Worm (Caenorhabditis elegans) whole organism, midembryonic: ENCODE results near the gene fbxl-5.
"Not testable (repeated sequence)": the region's sequence is repeated elsewhere in the genome, so short reads cannot be mapped to it uniquely, and the experiment has no call there.

Experiments used
- T22C8.4 ChIP-seq: fragments of 200-800 bp; sonication (Bioruptor generic); IDR thresholded peaks from 2 replicates; pipeline ENCODE4 v1.3.6; 2022; ENCODE audit warnings: missing genetic modification characterization, missing compliant biosample characterization
- cog-1 ChIP-seq: sonication (generic microtip); optimal IDR thresholded peaks from 2 replicates; lab custom pipeline; 2016; ENCODE audit warnings: missing genetic modification characterization, missing compliant biosample characterization
- flt-1 ChIP-seq: fragments of 200-800 bp; sonication (Bioruptor generic); IDR thresholded peaks from 2 replicates; pipeline ENCODE4 v1.3.6; 2022; ENCODE audit warnings: missing genetic modification characterization, missing compliant biosample characterization
- klf-2 ChIP-seq: fragments of 200-800 bp; sonication (Bioruptor generic); conservative IDR thresholded peaks from 2 replicates; pipeline ENCODE4 v1.3.6; 2022; ENCODE audit warnings: missing genetic modification reagents, missing genetic modification characterization, missing compliant biosample characterization
- med-1 ChIP-seq: sonication (generic microtip); optimal IDR thresholded peaks from 2 replicates; lab custom pipeline; 2017; ENCODE audit warnings: missing genetic modification characterization, mild to moderate bottlenecking, missing compliant biosample characterization, antibody characterized with exemption, missing genetic modification reagents; ENCODE audit not compliant: insufficient read depth
- ref-1 ChIP-seq: fragments of 200-800 bp; sonication (Bioruptor generic); conservative IDR thresholded peaks from 2 replicates; pipeline ENCODE4 v1.3.6; 2022; ENCODE audit warnings: missing genetic modification reagents, missing genetic modification characterization, missing compliant biosample characterization
- tab-1 ChIP-seq: fragments of 200-800 bp; sonication (Bioruptor generic); IDR thresholded peaks from 2 replicates; pipeline ENCODE4 v1.3.6; 2022; ENCODE audit warnings: missing genetic modification characterization, missing compliant biosample characterization
- ztf-23 ChIP-seq: fragments of 200-800 bp; sonication (Bioruptor generic); IDR thresholded peaks from 2 replicates; pipeline ENCODE4 v1.3.6; 2022; ENCODE audit warnings: missing genetic modification reagents, missing genetic modification characterization, missing compliant biosample characterization
- ztf-29 ChIP-seq: fragments of 200-800 bp; sonication (Bioruptor generic); IDR thresholded peaks from 2 replicates; pipeline ENCODE4 v1.3.6; 2022; ENCODE audit warnings: missing genetic modification reagents, missing genetic modification characterization, missing compliant biosample characterization

fbxl-5 gene

DNA sequence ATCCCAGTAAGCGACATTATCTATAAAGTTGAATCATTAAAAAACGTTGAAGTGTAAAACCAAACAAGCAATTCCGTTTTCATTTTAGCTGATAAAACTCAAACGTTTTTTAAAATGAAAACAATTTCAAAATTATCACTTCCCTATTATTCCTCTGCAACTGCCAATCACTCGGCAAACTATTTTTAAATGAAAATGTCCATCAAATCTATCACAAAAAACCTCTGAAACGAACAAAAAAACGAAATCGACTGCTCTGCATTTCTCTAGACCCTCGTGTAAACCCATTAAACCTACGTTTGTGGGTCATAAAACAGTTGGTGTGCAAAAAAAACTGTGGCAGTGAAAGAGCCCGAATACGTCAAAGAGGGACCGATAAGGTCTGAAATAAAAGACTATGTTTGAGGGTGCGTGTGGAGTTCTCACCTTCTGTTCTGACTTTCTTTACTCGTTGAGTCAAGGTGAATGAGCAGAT is at the start of gene fbxl-5:
fbxl-5 (plus strand) TSS at position 425 of the 475 bp plus-strand sequence.
- TF ChIP-seq med-1 (GFP tag; lab: Kevin White, UChicago) (no peak), T22C8.4 (no peak), flt-1 (GFP tag; lab: Robert Waterston, UW) (no peak), ref-1 (GFP tag; lab: Robert Waterston, UW) (no peak), cog-1 (tag; lab: Kevin White, UChicago) (no peak), klf-2 (GFP tag; lab: Robert Waterston, UW) (no peak), ztf-29 (GFP tag; lab: Robert Waterston, UW) (no peak), ztf-23 (no peak), tab-1 (GFP tag; lab: Robert Waterston, UW) (no peak)

ce11 chrV:7693394-7693793 is 49.3 kb upstream of the fbxl-5 start, which contains the start of gene C12D5.10:
Gene C12D5.10 (minus strand): TSS chrV:7693494.
- TF ChIP-seq ztf-23 (no peak), ref-1 (GFP tag; lab: Robert Waterston, UW) (no peak), cog-1 (tag; lab: Kevin White, UChicago) (no peak), flt-1 (GFP tag; lab: Robert Waterston, UW) (no peak), T22C8.4 (no peak), tab-1 (GFP tag; lab: Robert Waterston, UW) (no peak), ztf-29 (GFP tag; lab: Robert Waterston, UW) (no peak), klf-2 (GFP tag; lab: Robert Waterston, UW) (no peak), med-1 (GFP tag; lab: Kevin White, UChicago) (no peak)

- TF ChIP-seq ztf-23 = no peak
- TF ChIP-seq flt-1 (GFP tag; lab: Robert Waterston, UW) = no peak
- TF ChIP-seq klf-2 (GFP tag; lab: Robert Waterston, UW) = no peak
- no peak for TF ChIP-seq tab-1 (GFP tag; lab: Robert Waterston, UW)
- TF ChIP-seq ref-1 (GFP tag; lab: Robert Waterston, UW) = no peak
- no peak for TF ChIP-seq cog-1 (tag; lab: Kevin White, UChicago)
- no peak for TF ChIP-seq med-1 (GFP tag; lab: Kevin White, UChicago)
- TF ChIP-seq ztf-29 (GFP tag; lab: Robert Waterston, UW) = no peak
- TF ChIP-seq T22C8.4 = no peak
Observed at ce11 chrV:7696842-7697241, 45.9 kb upstream of the fbxl-5 start, which contains the start of gene ZK105.3. Gene ZK105.3 (plus strand): TSS chrV:7697142.

- not testable (repeated sequence) for TF ChIP-seq ztf-23; tab-1 (GFP tag; lab: Robert Waterston, UW); ztf-29 (GFP tag; lab: Robert Waterston, UW)
Observed at ce11 chrV:7703536-7703935, 39.2 kb upstream of the fbxl-5 start, which contains the start of gene srsx-40. Gene srsx-40 (minus strand): TSS chrV:7703636.

ce11 chrV:7705316-7705715 is 37.4 kb upstream of the fbxl-5 start, which contains the start of gene srw-3:
Gene srw-3 (plus strand): TSS chrV:7705616.
- TF ChIP-seq ref-1 (GFP tag; lab: Robert Waterston, UW) = no peak
- TF ChIP-seq med-1 (GFP tag; lab: Kevin White, UChicago) = no peak
- no peak for TF ChIP-seq klf-2 (GFP tag; lab: Robert Waterston, UW)
- no peak for TF ChIP-seq cog-1 (tag; lab: Kevin White, UChicago)
- TF ChIP-seq ztf-23 = no peak
- TF ChIP-seq T22C8.4 = no peak
- TF ChIP-seq tab-1 (GFP tag; lab: Robert Waterston, UW) = no peak
- no peak for TF ChIP-seq ztf-29 (GFP tag; lab: Robert Waterston, UW)
- no peak for TF ChIP-seq flt-1 (GFP tag; lab: Robert Waterston, UW)

DNA sequence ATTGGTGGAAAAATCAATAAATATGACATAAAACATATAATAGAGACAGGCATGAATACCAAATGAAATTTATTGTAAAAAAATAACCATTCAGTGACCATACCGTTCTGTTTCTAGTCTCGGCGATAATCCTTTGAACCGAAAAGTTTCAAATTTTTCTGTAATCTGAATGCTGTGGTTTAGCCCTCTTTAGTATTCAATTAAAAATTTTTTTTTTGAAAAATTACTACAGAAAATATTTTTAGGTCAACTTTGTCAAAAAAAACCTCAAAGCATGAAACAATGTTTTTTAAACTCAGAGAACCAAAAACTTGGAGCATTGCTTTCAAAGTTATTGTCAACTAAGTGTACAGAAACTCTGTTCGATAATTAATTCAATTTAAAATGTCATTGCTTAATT is 34.2 kb upstream of the fbxl-5 start, which contains the start of gene ZK105.11:
ZK105.11 (minus strand) TSS at position 101 of the 400 bp plus-strand sequence.
- TF ChIP-seq ztf-29 (GFP tag; lab: Robert Waterston, UW) (no peak), T22C8.4 (no peak), cog-1 (tag; lab: Kevin White, UChicago) (no peak), med-1 (GFP tag; lab: Kevin White, UChicago) (no peak)

DNA sequence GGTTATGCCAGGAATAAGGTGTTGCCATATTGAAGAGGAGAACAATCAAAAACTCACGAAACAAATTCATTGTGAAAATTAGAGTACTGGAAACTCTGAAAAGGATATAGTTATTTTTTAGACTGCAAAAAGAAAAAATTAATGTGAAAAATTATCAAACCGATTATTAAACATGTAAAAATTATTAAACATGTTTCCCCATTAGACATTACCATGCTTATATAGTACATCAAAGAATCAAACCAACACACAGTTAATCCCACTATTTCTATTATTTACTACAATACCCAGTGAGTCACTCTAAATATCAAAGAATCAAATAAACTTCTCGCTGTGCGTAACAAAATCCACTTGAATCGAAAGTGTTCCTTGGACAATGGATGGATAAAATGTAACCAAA is 29.6 kb upstream of the fbxl-5 start, which contains the start of gene ZK105.13:
ZK105.13 (minus strand) TSS at position 101 of the 400 bp plus-strand sequence.
- TF ChIP-seq T22C8.4 (no peak), ztf-29 (GFP tag; lab: Robert Waterston, UW) (no peak), med-1 (GFP tag; lab: Kevin White, UChicago) (no peak), flt-1 (GFP tag; lab: Robert Waterston, UW) (no peak), tab-1 (GFP tag; lab: Robert Waterston, UW) (no peak), ztf-23 (no peak), klf-2 (GFP tag; lab: Robert Waterston, UW) (no peak), ref-1 (GFP tag; lab: Robert Waterston, UW) (no peak), cog-1 (tag; lab: Kevin White, UChicago) (no peak)

DNA sequence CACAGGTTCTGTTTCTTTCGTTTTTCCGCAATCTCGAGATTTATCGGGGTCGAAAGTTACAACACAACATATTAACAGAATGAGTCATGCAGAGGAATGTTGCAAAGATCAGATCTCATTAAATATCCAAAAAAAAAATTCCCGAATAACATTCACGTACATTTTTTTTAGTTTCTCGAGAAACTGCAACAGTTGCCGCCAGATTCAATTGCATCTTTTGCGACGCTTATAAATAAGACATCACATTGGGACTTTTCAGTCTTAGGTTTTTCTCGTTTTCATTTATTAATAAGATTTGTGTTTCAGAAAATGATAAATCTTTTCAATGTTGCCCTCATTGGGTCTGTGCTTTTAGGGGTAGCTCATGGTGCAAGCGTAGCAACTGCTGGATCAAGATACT is 29.0 kb upstream of the fbxl-5 start, which contains the start of gene ZK105.1:
ZK105.1 (plus strand) TSS at position 301 of the 400 bp plus-strand sequence.
- TF ChIP-seq klf-2 (GFP tag; lab: Robert Waterston, UW) (no peak), T22C8.4 (no peak), tab-1 (GFP tag; lab: Robert Waterston, UW) (no peak)

ce11 chrV:7716034-7716433 is 26.7 kb upstream of the fbxl-5 start, which contains the start of gene ZK105.12:
Gene ZK105.12 (minus strand): TSS chrV:7716134.
- TF ChIP-seq cog-1 (tag; lab: Kevin White, UChicago) (no peak), med-1 (GFP tag; lab: Kevin White, UChicago) (no peak), flt-1 (GFP tag; lab: Robert Waterston, UW) (no peak), ref-1 (GFP tag; lab: Robert Waterston, UW) (no peak), klf-2 (GFP tag; lab: Robert Waterston, UW) (no peak), tab-1 (GFP tag; lab: Robert Waterston, UW) (no peak), ztf-29 (GFP tag; lab: Robert Waterston, UW) (no peak)
